Worm (Caenorhabditis elegans): ENCODE measurements around the gene bath-46.

Gene bath-46

DNA sequence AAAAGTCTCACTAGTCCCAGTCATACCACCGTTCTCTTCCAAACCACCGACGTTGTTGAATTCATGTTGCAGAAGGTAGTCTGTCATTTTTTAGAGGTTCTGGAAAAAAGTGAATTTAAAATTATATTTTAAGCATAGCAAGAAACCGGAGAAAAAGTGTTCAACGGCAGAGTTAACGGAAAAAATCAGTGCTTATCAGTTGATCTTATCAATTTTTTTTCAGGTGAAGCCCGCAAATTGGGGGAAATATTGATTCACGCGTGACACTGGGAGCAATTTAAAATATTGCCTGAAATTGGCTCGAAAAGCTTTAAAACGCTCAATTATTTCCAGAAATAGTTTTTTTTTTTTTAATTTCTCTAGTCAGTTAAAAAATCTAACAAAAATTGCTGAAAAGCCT lies 17.8 kb upstream of the bath-46 start, which contains the start of gene math-38:
math-38 (minus strand) TSS at position 101 of the 400 bp plus-strand sequence.
- TF ChIP-seq ZK546.5 (tag; optimal IDR thresholded peaks at IDR 0.05) (no peak), egl-5 (tag; optimal IDR thresholded peaks at IDR 0.05) (no peak), elt-2 (tag; optimal IDR thresholded peaks at IDR 0.05) (peak; percentile 56), lsy-12 (tag; optimal IDR thresholded peaks at IDR 0.05) (no peak)

DNA sequence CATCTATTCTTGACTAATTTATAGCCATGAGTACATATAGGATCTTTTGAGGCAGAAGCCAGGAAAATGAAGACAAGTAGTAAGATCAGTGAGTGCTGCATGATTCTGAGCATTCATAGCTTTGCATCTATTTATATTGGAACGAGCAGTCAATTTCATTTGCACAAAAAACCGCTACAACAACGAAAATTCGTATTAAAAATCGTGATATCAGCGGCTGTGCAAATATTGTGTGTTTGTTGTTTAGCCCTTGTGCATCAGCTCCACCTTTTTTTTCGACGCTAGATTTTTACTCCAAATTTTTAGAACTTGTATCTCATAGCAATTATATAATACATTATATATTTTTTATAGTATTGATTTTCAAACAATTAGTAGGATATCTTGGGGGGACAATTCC lies 13.6 kb upstream of the bath-46 start, which contains the start of gene clec-21:
clec-21 (minus strand) TSS at position 101 of the 400 bp plus-strand sequence.
- TF ChIP-seq nhr-76 (tag; optimal IDR thresholded peaks at IDR 0.05): no peak
- no peak for TF ChIP-seq skn-1 (tag; optimal IDR thresholded peaks at IDR 0.05)
- TF ChIP-seq pha-4 (tag; optimal IDR thresholded peaks at IDR 0.05): no peak
- TF ChIP-seq nhr-43 (tag; optimal IDR thresholded peaks at IDR 0.05; ENCODE audit: poor library complexity, severe bottlenecking): no peak
- TF ChIP-seq lsy-12 (tag; optimal IDR thresholded peaks at IDR 0.05): no peak
- no peak for TF ChIP-seq nhr-237 (tag; optimal IDR thresholded peaks at IDR 0.05)
- TF ChIP-seq egl-5 (tag; optimal IDR thresholded peaks at IDR 0.05): no peak
- no peak for TF ChIP-seq elt-1 (tag; optimal IDR thresholded peaks at IDR 0.05)
- no peak for TF ChIP-seq ztf-4 (tag; optimal IDR thresholded peaks at IDR 0.05)
- no peak for TF ChIP-seq ceh-9 (tag; optimal IDR thresholded peaks at IDR 0.05)
- no peak for TF ChIP-seq nhr-28 (tag; optimal IDR thresholded peaks at IDR 0.05)
- TF ChIP-seq ceh-82 (tag; optimal IDR thresholded peaks at IDR 0.05): no peak
- no peak for TF ChIP-seq ceh-16 (tag; optimal IDR thresholded peaks at IDR 0.05)
- no peak for TF ChIP-seq nhr-23 (tag; optimal IDR thresholded peaks at IDR 0.05)
- TF ChIP-seq egl-27 (tag; optimal IDR thresholded peaks at IDR 0.05): no peak
- no peak for TF ChIP-seq nfya-1 (tag; optimal IDR thresholded peaks at IDR 0.05; ENCODE audit: insufficient read depth)
- TF ChIP-seq ztf-11 (tag; optimal IDR thresholded peaks at IDR 0.05): no peak
- TF ChIP-seq hmg-11 (tag; optimal IDR thresholded peaks at IDR 0.05): no peak
- no peak for TF ChIP-seq elt-3 (tag; optimal IDR thresholded peaks at IDR 0.05)
- TF ChIP-seq lin-15B (tag; optimal IDR thresholded peaks at IDR 0.05): no peak

DNA sequence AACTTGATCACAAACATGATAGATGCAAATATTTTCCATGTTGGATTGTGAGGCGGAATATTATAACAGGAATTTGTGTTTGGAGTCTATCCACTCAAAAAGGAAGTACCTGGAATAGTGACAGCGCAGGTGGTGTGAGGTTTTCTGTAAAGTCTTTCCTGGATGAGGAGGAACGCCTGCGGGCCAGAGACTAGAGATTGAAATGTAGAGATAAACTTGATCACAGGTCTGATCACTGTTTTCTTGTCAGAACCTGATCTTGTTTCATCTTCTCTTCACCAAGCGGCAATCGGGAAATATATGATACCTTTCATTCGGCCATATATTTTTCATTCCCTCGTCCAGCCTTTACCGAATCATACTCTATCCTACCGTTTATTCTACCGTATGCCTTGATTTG lies 11.4 kb upstream of the bath-46 start, which contains the start of gene T07H3.8:
T07H3.8 (plus strand) TSS at position 301 of the 400 bp plus-strand sequence.
- TF ChIP-seq pha-4 (tag; optimal IDR thresholded peaks at IDR 0.05) (no peak), sea-2 (GFP tag; optimal IDR thresholded peaks at IDR 0.05) (no peak), unc-39 (tag; optimal IDR thresholded peaks at IDR 0.05) (no peak), egl-5 (tag; optimal IDR thresholded peaks at IDR 0.05) (no peak), nhr-77 (tag; optimal IDR thresholded peaks at IDR 0.05) (no peak), ama-1 (optimal IDR thresholded peaks at IDR 0.05) (no peak), nhr-12 (tag; optimal IDR thresholded peaks at IDR 0.05) (no peak), ZK546.5 (tag; optimal IDR thresholded peaks at IDR 0.05) (no peak), mml-1 (tag; optimal IDR thresholded peaks at IDR 0.05) (no peak), daf-12 (tag; optimal IDR thresholded peaks at IDR 0.05) (no peak), elt-2 (tag; optimal IDR thresholded peaks at IDR 0.05) (no peak), nfya-1 (tag; optimal IDR thresholded peaks at IDR 0.05; ENCODE audit: insufficient read depth) (no peak), egl-27 (tag; optimal IDR thresholded peaks at IDR 0.05) (no peak), ceh-9 (tag; optimal IDR thresholded peaks at IDR 0.05) (no peak), skn-1 (tag; optimal IDR thresholded peaks at IDR 0.05) (no peak), snpc-4 (tag; optimal IDR thresholded peaks at IDR 0.05) (no peak), tbx-2 (tag; optimal IDR thresholded peaks at IDR 0.05) (no peak)

DNA sequence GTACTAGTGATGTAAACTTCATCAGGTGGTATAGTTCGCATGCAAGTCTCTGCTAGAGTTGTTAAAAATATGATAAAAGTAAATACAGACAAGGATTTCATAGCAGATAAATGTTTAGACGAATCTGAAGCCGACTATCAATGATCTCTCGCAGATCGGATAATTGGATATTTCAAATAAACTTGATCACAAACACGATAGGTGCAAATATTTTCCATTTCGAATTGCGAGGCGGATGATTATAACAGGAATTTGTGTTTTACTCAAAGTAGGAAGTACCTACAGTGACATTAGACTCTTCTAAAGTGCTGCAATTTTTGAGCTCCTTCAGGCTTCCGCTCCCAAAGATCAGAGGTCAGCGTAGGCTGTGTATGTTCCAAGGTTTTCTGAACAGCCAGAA lies 7.9 kb upstream of the bath-46 start, which contains the start of gene T07H3.7:
T07H3.7 (minus strand) TSS at position 101 of the 400 bp plus-strand sequence.
- TF ChIP-seq elt-1 (tag; optimal IDR thresholded peaks at IDR 0.05): no peak
- no peak for TF ChIP-seq nhr-25 (tag; optimal IDR thresholded peaks at IDR 0.05)

DNA sequence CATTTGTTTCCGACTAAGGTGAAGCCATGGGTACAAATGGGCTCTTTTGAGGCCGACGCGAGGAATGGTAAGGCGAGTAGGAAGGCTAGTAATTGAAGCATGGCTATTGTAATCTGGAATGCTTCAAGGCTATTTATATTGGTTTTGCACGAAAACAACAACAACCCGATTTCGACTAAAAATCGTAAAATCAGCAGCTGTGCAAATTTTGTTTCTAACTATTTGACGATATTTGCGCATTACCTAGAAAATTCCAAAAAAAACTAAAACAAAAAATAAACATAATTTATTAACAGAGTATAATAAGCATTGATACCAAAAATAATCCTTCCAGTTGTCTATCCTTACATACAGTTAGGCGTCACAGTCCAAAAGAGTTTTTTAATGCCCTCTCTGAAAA lies 2.6 kb upstream of the bath-46 start, which contains the start of gene clec-20:
clec-20 (minus strand) TSS at position 101 of the 400 bp plus-strand sequence.
- TF ChIP-seq nhr-43 (tag; optimal IDR thresholded peaks at IDR 0.05; ENCODE audit: poor library complexity, severe bottlenecking) (no peak), ZK546.5 (tag; optimal IDR thresholded peaks at IDR 0.05) (no peak), pha-4 (tag; optimal IDR thresholded peaks at IDR 0.05) (no peak)

DNA sequence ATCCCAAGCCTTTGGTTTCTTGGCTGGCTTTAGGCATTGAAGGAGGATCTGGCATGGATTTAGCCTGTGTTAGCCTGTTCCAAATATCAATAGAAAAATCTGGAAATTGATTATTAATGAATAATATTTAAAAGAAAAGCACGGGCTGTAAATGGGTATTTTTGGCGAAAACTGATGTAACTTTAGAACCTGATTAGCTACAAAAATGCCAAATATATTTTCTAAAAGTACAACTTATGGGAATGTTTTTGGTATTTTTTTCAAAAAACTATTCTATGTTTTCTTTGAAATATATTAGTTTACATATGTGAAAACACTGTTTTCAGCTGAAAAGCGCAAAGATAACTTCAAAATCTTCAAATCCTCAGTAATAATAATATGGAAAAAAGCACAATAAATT lies 3.0 kb downstream of the bath-46 start, which contains the start of gene bath-26:
bath-26 (minus strand) TSS at position 101 of the 400 bp plus-strand sequence.
- TF ChIP-seq sea-2 (GFP tag; optimal IDR thresholded peaks at IDR 0.05) (no peak), pqm-1 (tag; optimal IDR thresholded peaks at IDR 0.05) (no peak), R02D3.7 (tag; optimal IDR thresholded peaks at IDR 0.05) (no peak), nhr-28 (tag; optimal IDR thresholded peaks at IDR 0.05) (no peak)
